Worm (Caenorhabditis elegans) whole organism, L1 larva: Measurements from ENCODE around the gene Y39A1C.1.

ENCODE experiments used
- C04F5.9 ChIP-seq: sonication (generic microtip); optimal IDR thresholded peaks from 2 replicates; lab custom pipeline; 2016; ENCODE audit warnings: missing genetic modification characterization, missing compliant biosample characterization
- C34B4.2 ChIP-seq: sonication (generic microtip); optimal IDR thresholded peaks from 2 replicates; lab custom pipeline; 2017; ENCODE audit warnings: mild to moderate bottlenecking, missing genetic modification characterization, missing compliant biosample characterization
- alr-1 ChIP-seq: fragments of 200-800 bp; sonication (Bioruptor generic); optimal IDR thresholded peaks from 2 replicates; lab custom pipeline; 2018; ENCODE audit warnings: borderline replicate concordance, mild to moderate bottlenecking, missing genetic modification characterization, missing compliant biosample characterization
- aly-2 ChIP-seq: fragments of 150-350 bp; optimal IDR thresholded peaks from 2 replicates; lab custom pipeline; 2014; ENCODE audit warnings: missing biosample characterization, missing genetic modification characterization
- blmp-1 ChIP-seq: fragments of 150-350 bp; optimal IDR thresholded peaks from 2 replicates; lab custom pipeline; 2014; ENCODE audit warnings: missing biosample characterization, missing genetic modification characterization
- ceh-88 ChIP-seq: fragments of 200-800 bp; sonication (Bioruptor generic); IDR thresholded peaks from 2 replicates; pipeline ENCODE4 v1.3.6; 2022; ENCODE audit warnings: missing genetic modification characterization, missing compliant biosample characterization
- ces-1 ChIP-seq: fragments of 150-350 bp; optimal IDR thresholded peaks from 2 replicates; lab custom pipeline; 2014; ENCODE audit warnings: missing biosample characterization, missing genetic modification reagents, missing genetic modification characterization
- dsc-1 ChIP-seq: sonication (generic microtip); optimal IDR thresholded peaks from 2 replicates; lab custom pipeline; 2016; ENCODE audit warnings: mild to moderate bottlenecking, missing genetic modification characterization, missing compliant biosample characterization
- egl-27 ChIP-seq, 2 experiments: fragments of 150-350 bp in 1 of 2; sonication (generic microtip); optimal IDR thresholded peaks; 3 replicates each; lab custom pipeline; 2017 to 2018; ENCODE audit warnings: missing biosample characterization in 2 of 2, missing genetic modification characterization in 2 of 2, missing genetic modification reagents in 2 of 2
- elt-2 ChIP-seq: sonication (generic microtip); optimal IDR thresholded peaks from 2 replicates; lab custom pipeline; 2016; ENCODE audit warnings: missing genetic modification characterization, mild to moderate bottlenecking, inconsistent platforms, missing compliant biosample characterization, missing genetic modification reagents
- fkh-4 ChIP-seq: sonication (generic microtip); optimal IDR thresholded peaks from 2 replicates; lab custom pipeline; 2016; ENCODE audit warnings: missing compliant biosample characterization, missing genetic modification characterization, borderline replicate concordance
- fos-1 ChIP-seq: fragments of 150-350 bp; optimal IDR thresholded peaks from 2 replicates; lab custom pipeline; 2014; ENCODE audit warnings: missing biosample characterization, missing genetic modification characterization
- hlh-4 ChIP-seq: sonication (generic microtip); optimal IDR thresholded peaks from 2 replicates; lab custom pipeline; 2016; ENCODE audit warnings: mild to moderate bottlenecking, missing genetic modification characterization, missing compliant biosample characterization
- hpl-2 ChIP-seq: fragments of 150-350 bp; optimal IDR thresholded peaks from 2 replicates; lab custom pipeline; 2014; ENCODE audit warnings: missing biosample characterization, missing genetic modification reagents, missing genetic modification characterization
- lin-13 ChIP-seq: fragments of 150-350 bp; optimal IDR thresholded peaks from 2 replicates; lab custom pipeline; 2014; ENCODE audit warnings: missing biosample characterization, missing genetic modification reagents, missing genetic modification characterization
- lin-14 ChIP-seq: fragments of 200-800 bp; sonication (Bioruptor generic); optimal IDR thresholded peaks from 2 replicates; lab custom pipeline; 2018; ENCODE audit warnings: mild to moderate bottlenecking, missing genetic modification characterization, moderate library complexity, missing compliant biosample characterization
- lin-15B ChIP-seq: fragments of 150-350 bp; sonication (generic microtip); optimal IDR thresholded peaks from 3 replicates; lab custom pipeline; 2014; ENCODE audit warnings: missing biosample characterization, missing genetic modification characterization
- lin-39 ChIP-seq: fragments of 150-350 bp; optimal IDR thresholded peaks from 2 replicates; lab custom pipeline; 2014; ENCODE audit warnings: missing biosample characterization, missing genetic modification reagents, missing genetic modification characterization
- lir-3 ChIP-seq: sonication (generic microtip); optimal IDR thresholded peaks from 2 replicates; lab custom pipeline; 2016; ENCODE audit warnings: mild to moderate bottlenecking, missing genetic modification characterization, moderate library complexity, missing compliant biosample characterization; ENCODE audit not compliant: poor library complexity
- mab-9 ChIP-seq: fragments of 200-800 bp; sonication (Bioruptor generic); IDR thresholded peaks from 2 replicates; pipeline ENCODE4 v1.3.6; 2022; ENCODE audit warnings: missing genetic modification reagents, missing genetic modification characterization, missing compliant biosample characterization
- mdl-1 ChIP-seq, 2 experiments: fragments of 150-350 bp; optimal IDR thresholded peaks; 2 replicates each; lab custom pipeline; 2014 to 2017; ENCODE audit warnings: missing biosample characterization in 2 of 2, missing genetic modification characterization in 2 of 2, inconsistent platforms in 1 of 2
- mef-2 ChIP-seq: fragments of 150-350 bp; optimal IDR thresholded peaks from 2 replicates; lab custom pipeline; 2014; ENCODE audit warnings: missing biosample characterization, missing genetic modification characterization
- nhr-12 ChIP-seq: sonication (generic microtip); optimal IDR thresholded peaks from 2 replicates; lab custom pipeline; 2017; ENCODE audit warnings: missing biosample characterization, missing genetic modification characterization
- nhr-20 ChIP-seq: sonication (generic microtip); optimal IDR thresholded peaks from 2 replicates; lab custom pipeline; 2016; ENCODE audit warnings: mild to moderate bottlenecking, missing genetic modification characterization, missing compliant biosample characterization
- nhr-28 ChIP-seq: fragments of 150-350 bp; optimal IDR thresholded peaks from 2 replicates; lab custom pipeline; 2014; ENCODE audit warnings: missing biosample characterization, missing genetic modification characterization
- nhr-47 ChIP-seq: sonication (generic microtip); optimal IDR thresholded peaks from 2 replicates; lab custom pipeline; 2016; ENCODE audit warnings: mild to moderate bottlenecking, missing genetic modification characterization, moderate library complexity, missing compliant biosample characterization
- nhr-71 ChIP-seq: sonication (generic microtip); optimal IDR thresholded peaks from 2 replicates; lab custom pipeline; 2016; ENCODE audit warnings: mild to moderate bottlenecking, missing genetic modification characterization, moderate library complexity, missing compliant biosample characterization
- nhr-76 ChIP-seq: sonication (generic microtip); optimal IDR thresholded peaks from 2 replicates; lab custom pipeline; 2017; ENCODE audit warnings: missing biosample characterization, missing genetic modification characterization
- nhr-77 ChIP-seq: fragments of 150-350 bp; optimal IDR thresholded peaks from 2 replicates; lab custom pipeline; 2014; ENCODE audit warnings: missing biosample characterization, missing genetic modification characterization
- nhr-90 ChIP-seq: sonication (generic microtip); optimal IDR thresholded peaks from 2 replicates; lab custom pipeline; 2016; ENCODE audit warnings: mild to moderate bottlenecking, missing genetic modification characterization, missing compliant biosample characterization; ENCODE audit not compliant: poor library complexity
- pag-3 ChIP-seq: sonication (generic microtip); optimal IDR thresholded peaks from 2 replicates; lab custom pipeline; 2017; ENCODE audit warnings: missing genetic modification characterization, mild to moderate bottlenecking, missing compliant biosample characterization, antibody characterized with exemption, borderline replicate concordance; ENCODE audit not compliant: insufficient read depth
- pax-3 ChIP-seq: fragments of 200-800 bp; sonication (Bioruptor generic); optimal IDR thresholded peaks from 2 replicates; lab custom pipeline; 2018; ENCODE audit warnings: mild to moderate bottlenecking, missing genetic modification characterization, moderate library complexity, missing compliant biosample characterization
- rnt-1 ChIP-seq: sonication (generic microtip); optimal IDR thresholded peaks from 2 replicates; lab custom pipeline; 2016; ENCODE audit warnings: mild to moderate bottlenecking, missing genetic modification characterization, moderate library complexity, missing compliant biosample characterization
- skn-1 ChIP-seq: fragments of 150-350 bp; optimal IDR thresholded peaks from 2 replicates; lab custom pipeline; 2014; ENCODE audit warnings: missing biosample characterization, missing genetic modification characterization
- snpc-4 ChIP-seq: fragments of 150-350 bp; optimal IDR thresholded peaks from 2 replicates; lab custom pipeline; 2014; ENCODE audit warnings: missing biosample characterization, missing genetic modification characterization
- snu-23 ChIP-seq: sonication (generic microtip); optimal IDR thresholded peaks from 2 replicates; lab custom pipeline; 2016; ENCODE audit warnings: missing genetic modification characterization, missing compliant biosample characterization
- sptf-1 ChIP-seq: fragments of 150-350 bp; optimal IDR thresholded peaks from 2 replicates; lab custom pipeline; 2014; ENCODE audit warnings: missing biosample characterization, missing genetic modification characterization
- sup-37 ChIP-seq: fragments of 200-800 bp; sonication (Bioruptor generic); optimal IDR thresholded peaks from 2 replicates; lab custom pipeline; 2018; ENCODE audit warnings: mild to moderate bottlenecking, missing genetic modification characterization, missing compliant biosample characterization
- swsn-7 ChIP-seq: sonication (generic microtip); optimal IDR thresholded peaks from 2 replicates; lab custom pipeline; 2016; ENCODE audit warnings: missing genetic modification characterization, missing compliant biosample characterization
- tbx-2 ChIP-seq: sonication (generic microtip); optimal IDR thresholded peaks from 2 replicates; lab custom pipeline; 2016; ENCODE audit warnings: missing genetic modification characterization, missing compliant biosample characterization
- tlp-1 ChIP-seq: fragments of 150-350 bp; optimal IDR thresholded peaks from 2 replicates; lab custom pipeline; 2014; ENCODE audit warnings: missing biosample characterization, missing genetic modification characterization
- unc-130 ChIP-seq: fragments of 150-350 bp; optimal IDR thresholded peaks from 2 replicates; lab custom pipeline; 2017; ENCODE audit warnings: missing biosample characterization, missing genetic modification characterization, inconsistent platforms
- unc-86 ChIP-seq: sonication (generic microtip); optimal IDR thresholded peaks from 2 replicates; lab custom pipeline; 2016; ENCODE audit warnings: missing genetic modification characterization, missing compliant biosample characterization
- unc-98 ChIP-seq: fragments of 200-800 bp; sonication (Bioruptor generic); IDR thresholded peaks from 2 replicates; pipeline ENCODE4 v1.3.6; 2022; ENCODE audit warnings: missing genetic modification characterization, missing compliant biosample characterization
- xbp-1 ChIP-seq: sonication (generic microtip); optimal IDR thresholded peaks from 2 replicates; lab custom pipeline; 2016; ENCODE audit warnings: missing genetic modification characterization, missing compliant biosample characterization
- zag-1 ChIP-seq: fragments of 150-350 bp; optimal IDR thresholded peaks from 2 replicates; lab custom pipeline; 2014; ENCODE audit warnings: missing biosample characterization, missing genetic modification characterization
- ztf-11 ChIP-seq, 2 experiments: sonication (generic microtip); optimal IDR thresholded peaks; 2 replicates each; lab custom pipeline; 2016 to 2017; ENCODE audit warnings: missing genetic modification characterization in 2 of 2, missing biosample characterization in 1 of 2, missing compliant biosample characterization in 1 of 2

Y39A1C.1 gene

DNA sequence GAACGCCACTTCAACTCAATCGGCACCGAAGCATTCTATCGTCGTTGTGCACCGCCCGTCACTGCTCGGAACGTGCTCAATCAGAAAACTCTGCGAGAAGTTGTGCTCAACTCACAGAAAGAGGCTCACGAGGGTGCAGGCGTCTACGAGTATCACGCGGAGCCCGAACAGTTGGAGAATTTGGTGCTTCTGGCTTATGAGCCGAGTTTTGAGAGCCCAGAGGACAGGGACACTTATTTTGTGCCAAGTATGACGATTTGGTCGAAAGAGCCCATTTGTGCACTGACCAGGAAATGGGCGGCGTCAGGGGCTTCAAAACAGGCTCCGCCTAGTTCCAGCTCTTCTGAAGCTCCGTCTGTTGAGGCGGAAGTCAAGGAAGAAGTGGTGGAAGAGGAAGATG lies 33.6 kb downstream of the Y39A1C.1 start:
- TF ChIP-seq dsc-1: no peak
- no peak for TF ChIP-seq sptf-1 (tag; lab: Kevin White, UChicago)
- TF ChIP-seq nhr-76: no peak
- no peak for TF ChIP-seq snpc-4 (tag; lab: Kevin White, UChicago)
- TF ChIP-seq pax-3 (tag; lab: Kevin White, UChicago): no peak
- TF ChIP-seq hpl-2 (GFP tag; lab: Kevin White, UChicago): no peak
- no peak for TF ChIP-seq nhr-47 (tag; lab: Kevin White, UChicago)
- no peak for TF ChIP-seq aly-2 (tag; lab: Kevin White, UChicago)
- no peak for TF ChIP-seq alr-1 (tag; lab: Kevin White, UChicago)
- no peak for TF ChIP-seq nhr-77 (tag; lab: Kevin White, UChicago)
- no peak for TF ChIP-seq C04F5.9 (tag; lab: Kevin White, UChicago)
- no peak for TF ChIP-seq lin-14 (GFP tag; lab: Kevin White, UChicago)
- no peak for TF ChIP-seq nhr-28 (tag; lab: Kevin White, UChicago)
- TF ChIP-seq rnt-1: no peak
- no peak for TF ChIP-seq nhr-12 (tag; lab: Kevin White, UChicago)
- no peak for TF ChIP-seq xbp-1 (tag; lab: Kevin White, UChicago)

DNA sequence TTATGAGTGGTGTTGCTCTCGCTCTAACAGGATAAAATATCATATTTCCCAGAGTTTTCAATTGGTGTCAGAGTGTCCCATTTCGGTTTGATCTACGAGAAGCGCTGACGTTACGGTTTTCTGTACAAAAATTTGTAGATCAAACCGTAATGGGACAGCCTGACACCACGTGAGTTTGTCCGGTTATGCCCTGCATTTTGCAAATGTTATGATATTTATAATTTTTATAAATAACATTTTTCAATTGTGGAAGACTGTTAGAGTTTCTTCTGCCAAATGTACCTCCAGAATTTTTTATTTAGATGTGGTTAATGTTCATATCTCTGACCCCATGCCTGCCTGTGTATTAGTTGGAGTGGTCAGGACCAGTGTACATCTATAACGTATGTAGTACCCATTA lies 39.0 kb downstream of the Y39A1C.1 start, which contains the start of gene fbxb-87:
Gene fbxb-87 (plus strand): TSS at position 301 of the 400 bp plus-strand sequence.
- TF ChIP-seq ceh-88 (no peak), C34B4.2 (tag; lab: Kevin White, UChicago) (no peak), unc-98 (GFP tag; lab: Robert Waterston, UW) (no peak), rnt-1 (no peak), C04F5.9 (tag; lab: Kevin White, UChicago) (no peak), mef-2 (tag; lab: Kevin White, UChicago) (no peak)
- TF ChIP-seq, all 84 proteins: peak for 0

- TF ChIP-seq fos-1 (no peak), lir-3 (tag; lab: Kevin White, UChicago) (no peak), hpl-2 (GFP tag; lab: Kevin White, UChicago) (no peak), ceh-88 (no peak), skn-1 (tag; lab: Kevin White, UChicago) (peak; percentile 42), ces-1 (no peak), zag-1 (no peak), tbx-2 (tag; lab: Kevin White, UChicago) (no peak), pag-3 (no peak), nhr-90 (tag; lab: Kevin White, UChicago) (peak; percentile 3), ztf-11 (tag; optimal IDR thresholded peaks at IDR 0.05; lab: Kevin White, UChicago) (no peak), C04F5.9 (tag; lab: Kevin White, UChicago) (no peak), sup-37 (GFP tag; lab: Kevin White, UChicago) (no peak), lin-13 (GFP tag; lab: Kevin White, UChicago) (no peak), mab-9 (GFP tag; lab: Robert Waterston, UW) (no peak), blmp-1 (tag; lab: Kevin White, UChicago) (peak; percentile 58), nhr-47 (tag; lab: Kevin White, UChicago) (peak; percentile 46), sptf-1 (tag; lab: Kevin White, UChicago) (no peak), swsn-7 (tag; lab: Kevin White, UChicago) (peak; percentile 29), fkh-4 (tag; lab: Kevin White, UChicago) (no peak), hlh-4 (tag; lab: Kevin White, UChicago) (no peak), lin-39 (tag; lab: Kevin White, UChicago) (no peak), elt-2 (tag; lab: Kevin White, UChicago) (no peak), snu-23 (peak; percentile 54), mdl-1 (tag; optimal IDR thresholded peaks at IDR 0.05; lab: Kevin White, UChicago) (no peak), nhr-20 (tag; lab: Kevin White, UChicago) (peak; percentile 29), tlp-1 (tag; lab: Kevin White, UChicago) (no peak), unc-130 (tag; lab: Kevin White, UChicago) (no peak), nhr-76 (no peak), egl-27 (tag; optimal IDR thresholded peaks at IDR 0.05; lab: Kevin White, UChicago) (no peak), alr-1 (tag; lab: Kevin White, UChicago) (no peak), unc-86 (tag; lab: Kevin White, UChicago) (no peak), lin-15B (tag; lab: Kevin White, UChicago) (peak; percentile 60), nhr-12 (tag; lab: Kevin White, UChicago) (no peak), nhr-71 (tag; lab: Kevin White, UChicago) (peak; percentile 53)
Measured at ce11 chrIII:10895817-10896413, 40.7 kb downstream of the Y39A1C.1 start, which contains the start of gene com-1. TSS of gene com-1 (plus strand) at chrIII:10896363.
